Worm (Caenorhabditis elegans): ENCODE data around the gene F44G4.5.

DNA sequence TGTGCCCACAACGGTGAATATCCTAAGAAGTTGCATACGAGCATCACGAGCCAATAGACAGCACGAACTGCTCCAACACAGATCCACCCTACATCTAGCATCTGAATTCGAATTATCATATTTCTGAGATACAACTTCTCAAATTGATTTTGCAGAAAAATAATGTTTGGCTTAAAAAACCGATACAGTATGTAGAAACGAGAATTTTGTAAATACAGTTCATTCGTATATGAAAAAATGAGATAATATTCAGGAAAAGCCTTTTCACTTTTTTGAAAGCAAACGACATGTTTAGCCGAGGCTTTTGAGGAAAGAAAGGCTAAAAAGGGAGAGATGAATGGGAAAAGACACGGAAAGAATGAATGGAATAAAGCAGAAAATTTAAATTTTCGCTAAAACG lies 41.1 kb upstream of the F44G4.5 start, which contains the start of gene F37B12.3:
- no peak for TF ChIP-seq elt-2 (tag; optimal IDR thresholded peaks at IDR 0.05)
- TF ChIP-seq pha-4 (tag; optimal IDR thresholded peaks at IDR 0.05) = no peak
- TF ChIP-seq unc-39 (tag; optimal IDR thresholded peaks at IDR 0.05) = no peak
- TF ChIP-seq aly-2 (tag; optimal IDR thresholded peaks at IDR 0.05) = no peak
- no peak for TF ChIP-seq snpc-4 (tag; optimal IDR thresholded peaks at IDR 0.05)
- TF ChIP-seq nhr-11 (tag; optimal IDR thresholded peaks at IDR 0.05) = no peak
- TF ChIP-seq mdl-1 (tag; optimal IDR thresholded peaks at IDR 0.05) = no peak
- no peak for TF ChIP-seq unc-62 (GFP tag; optimal IDR thresholded peaks at IDR 0.05)

All from whole organism, L3 larva.